Fruit fly (Drosophila melanogaster): ENCODE measurements around the gene Cmpk.

Cmpk gene

DNA sequence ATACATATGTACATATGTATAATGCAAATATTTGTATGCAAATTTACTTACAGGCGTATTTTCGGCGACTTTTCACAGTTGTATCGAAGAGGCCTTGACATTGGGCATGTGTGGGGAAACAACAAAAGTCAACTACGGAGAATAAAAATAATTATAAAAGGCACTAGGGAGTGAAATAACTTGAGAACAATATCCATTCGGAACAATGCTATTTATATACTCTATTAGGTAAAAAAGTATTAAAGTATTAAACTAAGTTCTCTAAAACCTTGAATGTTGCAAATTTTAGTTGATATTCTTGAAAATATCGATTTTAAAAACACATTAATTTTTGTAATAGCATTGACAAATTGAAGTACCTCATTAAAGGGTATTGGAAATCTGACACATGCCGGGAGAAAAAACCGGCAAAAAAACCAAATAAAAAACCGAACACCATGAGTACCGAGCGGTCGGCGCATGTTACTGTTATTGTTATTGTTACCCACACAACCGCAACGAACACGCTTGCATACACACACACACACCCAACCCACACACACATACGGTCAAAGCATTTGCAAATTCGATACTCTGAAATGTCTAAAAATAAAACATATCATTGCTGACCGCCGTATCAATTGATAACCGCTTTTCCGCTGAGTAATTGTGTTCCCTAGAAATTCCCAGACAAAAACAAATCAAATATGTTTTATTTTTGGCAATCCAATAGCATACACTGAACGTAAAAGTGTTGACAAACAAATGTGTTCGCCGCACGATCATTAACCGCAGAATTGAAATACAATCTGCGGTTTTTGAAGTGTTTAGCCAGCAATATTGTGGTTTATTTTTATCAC lies 49.3 kb upstream of the Cmpk start (continued):
- TF ChIP-seq tx (GFP tag; optimal IDR thresholded peaks at IDR 0.05), result no peak
- TF ChIP-seq Rx (GFP tag; IDR thresholded peaks at IDR 0.05), result no peak
- TF ChIP-seq CG9215 (GFP tag; IDR thresholded peaks at IDR 0.05), result peak; percentile 36; the same call in 1 of the 2 replicates
- TF ChIP-seq twi (tag; optimal IDR thresholded peaks at IDR 0.05), result no peak
- no peak for TF ChIP-seq CG17912 (GFP tag; optimal IDR thresholded peaks at IDR 0.05)
- TF ChIP-seq unc-4 (GFP tag; IDR thresholded peaks at IDR 0.05; ENCODE audit: partially characterized antibody), result no peak
- TF ChIP-seq CG4820 (GFP tag; optimal IDR thresholded peaks at IDR 0.05), result no peak
- no peak for TF ChIP-seq ac (GFP tag; optimal IDR thresholded peaks at IDR 0.05)
- peak; percentile 43 for TF ChIP-seq Atf6 (GFP tag; IDR thresholded peaks at IDR 0.05)
- TF ChIP-seq sr (GFP tag; IDR thresholded peaks at IDR 0.05), result no peak
- TF ChIP-seq CG31224 (GFP tag; IDR thresholded peaks at IDR 0.05), result 0 out of 2 replicates have a peak, but pooled peaks have one; percentile 16
- no peak for TF ChIP-seq disco-r (GFP tag; optimal IDR thresholded peaks at IDR 0.05)
- no peak for TF ChIP-seq CG6813 (GFP tag; optimal IDR thresholded peaks at IDR 0.05)
- TF ChIP-seq CG30403 (GFP tag; optimal IDR thresholded peaks at IDR 0.05), result peak; percentile 35
- no peak for TF ChIP-seq CG10267 (tag; optimal IDR thresholded peaks at IDR 0.05)
- TF ChIP-seq CG10543 (GFP tag; optimal IDR thresholded peaks at IDR 0.05), result peak; percentile 37
- no peak for TF ChIP-seq CG17328 (GFP tag; IDR thresholded peaks at IDR 0.05)
- no peak for TF ChIP-seq CG4282 (GFP tag; optimal IDR thresholded peaks at IDR 0.05)
- TF ChIP-seq CG5245 (GFP tag; optimal IDR thresholded peaks at IDR 0.05), result no peak
- no peak for TF ChIP-seq hth (optimal IDR thresholded peaks at IDR 0.05)
- peak; percentile 6 for TF ChIP-seq CG12299 (tag; optimal IDR thresholded peaks at IDR 0.05)
- no peak for TF ChIP-seq cad (GFP tag; optimal IDR thresholded peaks at IDR 0.05)
- TF ChIP-seq CG6272 (GFP tag; IDR thresholded peaks at IDR 0.05), result no peak
- 0 out of 3 replicates have a peak, but pooled peaks have one; percentile 44 for TF ChIP-seq CG11695 (GFP tag; IDR thresholded peaks at IDR 0.05)
- TF ChIP-seq schlank (tag; optimal IDR thresholded peaks at IDR 0.05), result no peak
- no peak for TF ChIP-seq klu (GFP tag; IDR thresholded peaks at IDR 0.05)
- no peak for TF ChIP-seq CG2199 (GFP tag; IDR thresholded peaks at IDR 0.05)
- TF ChIP-seq CG2116 (GFP tag; optimal IDR thresholded peaks at IDR 0.05), result no peak
- no peak for TF ChIP-seq D (optimal IDR thresholded peaks at IDR 0.05)
- no peak for TF ChIP-seq D (GFP tag; optimal IDR thresholded peaks at IDR 0.05)
- TF ChIP-seq wdn (GFP tag; IDR thresholded peaks at IDR 0.05), result 0 out of 2 replicates have a peak, but pooled peaks have one; percentile 35
- no peak for TF ChIP-seq peb (GFP tag; IDR thresholded peaks at IDR 0.05)
- no peak for TF ChIP-seq CG8281 (tag; optimal IDR thresholded peaks at IDR 0.05)
- TF ChIP-seq Mes4 (GFP tag; optimal IDR thresholded peaks at IDR 0.05), result no peak
- TF ChIP-seq emc (GFP tag; optimal IDR thresholded peaks at IDR 0.05), result no peak
- TF ChIP-seq CG10366 (GFP tag; IDR thresholded peaks at IDR 0.05), result no peak
- TF ChIP-seq Sry-β (GFP tag; optimal IDR thresholded peaks at IDR 0.05), result no peak
- no peak for TF ChIP-seq slou (GFP tag; optimal IDR thresholded peaks at IDR 0.05)
- peak; percentile 46 for TF ChIP-seq CG3281 (GFP tag; optimal IDR thresholded peaks at IDR 0.05)
- peak; percentile 69 for TF ChIP-seq CG18599 (GFP tag; optimal IDR thresholded peaks at IDR 0.05)
- TF ChIP-seq NC2α (GFP tag; optimal IDR thresholded peaks at IDR 0.05), result no peak
- TF ChIP-seq CG14441 (GFP tag; IDR thresholded peaks at IDR 0.05), result peak; percentile 34; the same call in 1 of the 2 replicates
- peak; percentile 27 for TF ChIP-seq pho (GFP tag; optimal IDR thresholded peaks at IDR 0.05)
- no peak for TF ChIP-seq CG12744 (GFP tag; optimal IDR thresholded peaks at IDR 0.05)
- peak; percentile 78 for TF ChIP-seq dysf (GFP tag; IDR thresholded peaks at IDR 0.05)
- TF ChIP-seq jumu (GFP tag; optimal IDR thresholded peaks at IDR 0.05), result no peak
- TF ChIP-seq CG11504 (tag; optimal IDR thresholded peaks at IDR 0.05), result peak; percentile 32
- TF ChIP-seq en (GFP tag; optimal IDR thresholded peaks at IDR 0.05), result no peak
- TF ChIP-seq Mrtf (GFP tag; IDR thresholded peaks at IDR 0.05), result no peak
- no peak for TF ChIP-seq insv (GFP tag; optimal IDR thresholded peaks at IDR 0.05)
- TF ChIP-seq amos (GFP tag; IDR thresholded peaks at IDR 0.05; ENCODE audit: partially characterized antibody), result no peak

Data from whole organism, embryonic.